Fruit fly (Drosophila melanogaster) whole organism, embryonic: ENCODE data around the gene CG16753.
A peak's percentile ranks its signal among the peaks of the same experiment; 100 is the strongest.

Experiments used
- Bgb ChIP-seq: fragments of 200-800 bp; sonication (Bioruptor generic); IDR thresholded peaks from 2 replicates; pipeline ENCODE4 v1.3.6; 2022; ENCODE audit warnings: missing biosample characterization, missing genetic modification characterization; ENCODE audit not compliant: partially characterized antibody
- CG10321 ChIP-seq: fragments of 200-800 bp; sonication (Bioruptor generic); IDR thresholded peaks from 2 replicates; pipeline ENCODE4 v1.3.6; 2022; ENCODE audit warnings: missing biosample characterization, missing genetic modification characterization
- CG11695 ChIP-seq: fragments of 200-800 bp; sonication (Bioruptor generic); IDR thresholded peaks from 3 replicates; pipeline ENCODE4 v1.3.6; 2022; ENCODE audit warnings: missing biosample characterization, missing genetic modification characterization
- CG16815 ChIP-seq: fragments of 200-800 bp; sonication (Bioruptor generic); optimal IDR thresholded peaks from 3 replicates; lab custom pipeline; 2017; ENCODE audit warnings: missing biosample characterization, mild to moderate bottlenecking, missing genetic modification characterization
- CG16863 ChIP-seq: fragments of 200-800 bp; sonication (Bioruptor generic); optimal IDR thresholded peaks from 3 replicates; lab custom pipeline; 2016; ENCODE audit warnings: missing biosample characterization, missing genetic modification characterization
- CG18011 ChIP-seq: fragments of 200-800 bp; sonication (Bioruptor generic); optimal IDR thresholded peaks from 2 replicates; lab custom pipeline; 2017; ENCODE audit warnings: missing biosample characterization, missing genetic modification characterization, mild to moderate bottlenecking, moderate library complexity, missing genotype
- CG2875 ChIP-seq: fragments of 200-800 bp; sonication (Bioruptor generic); optimal IDR thresholded peaks from 2 replicates; lab custom pipeline; 2017; ENCODE audit warnings: missing biosample characterization, mild to moderate bottlenecking, missing genetic modification characterization, missing genetic modification reagents
- CG32767 ChIP-seq: fragments of 200-800 bp; sonication (Bioruptor generic); IDR thresholded peaks from 2 replicates; pipeline ENCODE4 v1.3.6; 2022; ENCODE audit warnings: missing biosample characterization, missing genetic modification characterization
- CG3847 ChIP-seq: fragments of 200-800 bp; sonication (Bioruptor generic); IDR thresholded peaks from 2 replicates; pipeline ENCODE4 v1.3.6; 2022; ENCODE audit warnings: missing biosample characterization, missing genetic modification characterization
- CG42726 ChIP-seq: fragments of 200-800 bp; sonication (Bioruptor generic); IDR thresholded peaks from 2 replicates; pipeline ENCODE4 v1.3.6; 2022; ENCODE audit warnings: missing biosample characterization, missing genetic modification characterization; ENCODE audit not compliant: partially characterized antibody
- CG43689 ChIP-seq: fragments of 200-800 bp; sonication (Bioruptor generic); IDR thresholded peaks from 2 replicates; pipeline ENCODE4 v1.3.6; 2022; ENCODE audit warnings: missing biosample characterization, missing genetic modification characterization
- CG6654 ChIP-seq: fragments of 200-800 bp; sonication (Bioruptor generic); optimal IDR thresholded peaks from 2 replicates; lab custom pipeline; 2017; ENCODE audit warnings: missing biosample characterization, mild to moderate bottlenecking, missing genetic modification characterization
- CG6689 ChIP-seq: fragments of 200-800 bp; sonication (Bioruptor generic); IDR thresholded peaks from 2 replicates; pipeline ENCODE4 v1.3.6; 2022; ENCODE audit warnings: missing biosample characterization, missing genetic modification characterization
- CG6854 ChIP-seq: fragments of 200-800 bp; sonication (Bioruptor generic); optimal IDR thresholded peaks from 3 replicates; lab custom pipeline; 2017; ENCODE audit warnings: missing biosample characterization, mild to moderate bottlenecking, missing genetic modification characterization
- CG7839 ChIP-seq: fragments of 200-800 bp; sonication (Bioruptor generic); optimal IDR thresholded peaks from 3 replicates; lab custom pipeline; 2018; ENCODE audit warnings: missing biosample characterization, mild to moderate bottlenecking, missing genetic modification characterization, moderate library complexity
- CG7987 ChIP-seq: fragments of 200-800 bp; sonication (Bioruptor generic); optimal IDR thresholded peaks from 2 replicates; lab custom pipeline; 2018; ENCODE audit warnings: missing biosample characterization, mild to moderate bottlenecking, missing genetic modification characterization, moderate library complexity
- CG8944 ChIP-seq: fragments of 200-800 bp; sonication (Bioruptor generic); optimal IDR thresholded peaks from 3 replicates; lab custom pipeline; 2016; ENCODE audit warnings: missing biosample characterization, missing genetic modification characterization
- CG9727 ChIP-seq: fragments of 200-800 bp; sonication (Bioruptor generic); optimal IDR thresholded peaks from 3 replicates; lab custom pipeline; 2017; ENCODE audit warnings: missing biosample characterization, mild to moderate bottlenecking, missing genetic modification characterization
- CoRest ChIP-seq: fragments of 200-800 bp; sonication (Bioruptor generic); optimal IDR thresholded peaks from 3 replicates; lab custom pipeline; 2018; ENCODE audit warnings: missing biosample characterization, mild to moderate bottlenecking, missing genetic modification characterization, moderate library complexity
- D ChIP-seq, 2 experiments: fragments of 200-800 bp in 1 of 2; fragments of >200 bp in 1 of 2; sonication (Bioruptor generic) in 1 of 2; optimal IDR thresholded peaks; 2 replicates in 1 of 2; 3 replicates in 1 of 2; lab custom pipeline; 2017; ENCODE audit warnings: mild to moderate bottlenecking in 1 of 2, missing biosample characterization in 1 of 2, missing genetic modification characterization in 1 of 2, missing genetic modification reagents in 1 of 2
- E2f2 ChIP-seq: fragments of 200-800 bp; sonication (Bioruptor generic); IDR thresholded peaks from 2 replicates; pipeline ENCODE4 v1.3.6; 2022; ENCODE audit warnings: missing biosample characterization, missing genetic modification characterization
- Hmx ChIP-seq: fragments of 200-800 bp; sonication (Bioruptor generic); optimal IDR thresholded peaks from 2 replicates; lab custom pipeline; 2016; ENCODE audit warnings: missing biosample characterization, missing genetic modification characterization
- Lhr ChIP-seq: fragments of 200-800 bp; sonication (Bioruptor generic); optimal IDR thresholded peaks from 3 replicates; lab custom pipeline; 2017; ENCODE audit warnings: mild to moderate bottlenecking, missing biosample characterization, missing genetic modification reagents, missing genetic modification characterization
- Mes4 ChIP-seq: fragments of 200-800 bp; sonication (Bioruptor generic); optimal IDR thresholded peaks from 2 replicates; lab custom pipeline; 2016; ENCODE audit warnings: missing biosample characterization, missing genetic modification characterization
- NC2α ChIP-seq: fragments of 200-800 bp; sonication (Bioruptor generic); optimal IDR thresholded peaks from 2 replicates; lab custom pipeline; 2016; ENCODE audit warnings: missing biosample characterization, missing genetic modification characterization
- NK7.1 ChIP-seq: fragments of 200-800 bp; sonication (Bioruptor generic); optimal IDR thresholded peaks from 3 replicates; lab custom pipeline; 2016; ENCODE audit warnings: missing biosample characterization, missing genetic modification characterization
- Nf-YC ChIP-seq: fragments of 200-800 bp; optimal IDR thresholded peaks from 3 replicates; lab custom pipeline; 2019; ENCODE audit warnings: missing biosample characterization, mild to moderate bottlenecking, missing genetic modification characterization, moderate library complexity
- Scr ChIP-seq: fragments of 200-800 bp; sonication (Bioruptor generic); IDR thresholded peaks from 2 replicates; pipeline ENCODE4 v1.3.6; 2022; ENCODE audit warnings: missing biosample characterization, missing genetic modification characterization; ENCODE audit not compliant: partially characterized antibody
- bowl ChIP-seq: fragments of 200-800 bp; sonication (Bioruptor generic); IDR thresholded peaks from 2 replicates; pipeline ENCODE4 v1.3.6; 2022; ENCODE audit warnings: missing biosample characterization, missing genetic modification characterization
- disco-r ChIP-seq: fragments of 200-800 bp; sonication (Bioruptor generic); optimal IDR thresholded peaks from 2 replicates; lab custom pipeline; 2016; ENCODE audit warnings: missing biosample characterization, missing genetic modification characterization
- ftz-f1 ChIP-seq: fragments of 200-800 bp; sonication (Bioruptor generic); optimal IDR thresholded peaks from 2 replicates; lab custom pipeline; 2016; ENCODE audit warnings: missing biosample characterization, missing genetic modification characterization
- gsb ChIP-seq: fragments of 200-800 bp; sonication (Bioruptor generic); IDR thresholded peaks from 2 replicates; pipeline ENCODE4 v1.3.6; 2022; ENCODE audit warnings: missing biosample characterization, missing genetic modification characterization
- hbn ChIP-seq: fragments of 200-800 bp; sonication (Bioruptor generic); IDR thresholded peaks from 2 replicates; pipeline ENCODE4 v1.3.6; 2022; ENCODE audit warnings: missing biosample characterization, missing genetic modification characterization; ENCODE audit not compliant: partially characterized antibody
- insv ChIP-seq, 2 experiments: fragments of 200-800 bp; sonication (Bioruptor generic); optimal IDR thresholded peaks; 3 replicates each; lab custom pipeline; 2016 to 2018; ENCODE audit warnings: missing biosample characterization in 2 of 2, missing genetic modification characterization in 2 of 2
- inv ChIP-seq: fragments of 200-800 bp; sonication (Bioruptor generic); IDR thresholded peaks from 2 replicates; pipeline ENCODE4 v1.3.6; 2022; ENCODE audit warnings: missing biosample characterization, missing genetic modification characterization; ENCODE audit not compliant: partially characterized antibody
- lilli ChIP-seq: fragments of 200-800 bp; sonication (Bioruptor generic); optimal IDR thresholded peaks from 3 replicates; lab custom pipeline; 2016; ENCODE audit warnings: missing biosample characterization, missing genetic modification characterization
- nerfin-2 ChIP-seq: fragments of 200-800 bp; sonication (Bioruptor generic); IDR thresholded peaks from 2 replicates; pipeline ENCODE4 v1.3.6; 2022; ENCODE audit warnings: missing biosample characterization, missing genetic modification characterization; ENCODE audit not compliant: partially characterized antibody
- onecut ChIP-seq: fragments of 200-800 bp; sonication (Bioruptor generic); IDR thresholded peaks from 2 replicates; pipeline ENCODE4 v1.3.6; 2022; ENCODE audit warnings: missing biosample characterization, missing genetic modification characterization
- peb ChIP-seq: fragments of 200-800 bp; sonication (Bioruptor generic); IDR thresholded peaks from 2 replicates; pipeline ENCODE4 v1.3.6; 2022; ENCODE audit warnings: missing biosample characterization, missing genetic modification characterization
- pho ChIP-seq: fragments of 200-800 bp; sonication (Bioruptor generic); optimal IDR thresholded peaks from 2 replicates; lab custom pipeline; 2016; ENCODE audit warnings: missing biosample characterization, missing genetic modification characterization
- pita ChIP-seq: fragments of 200-800 bp; sonication (Bioruptor generic); optimal IDR thresholded peaks from 2 replicates; lab custom pipeline; 2017; ENCODE audit warnings: missing biosample characterization, mild to moderate bottlenecking, missing genetic modification characterization
- ro ChIP-seq: fragments of 200-800 bp; sonication (Bioruptor generic); IDR thresholded peaks from 2 replicates; pipeline ENCODE4 v1.3.6; 2022; ENCODE audit warnings: missing biosample characterization, missing genetic modification characterization
- stc ChIP-seq: fragments of 200-800 bp; sonication (Bioruptor generic); IDR thresholded peaks from 2 replicates; pipeline ENCODE4 v1.3.6; 2022; ENCODE audit warnings: missing biosample characterization, missing genetic modification characterization
- tap ChIP-seq: fragments of 200-800 bp; optimal IDR thresholded peaks from 3 replicates; lab custom pipeline; 2019; ENCODE audit warnings: missing biosample characterization, mild to moderate bottlenecking, missing genetic modification characterization, moderate library complexity
- tna ChIP-seq: fragments of 200-800 bp; sonication (Bioruptor generic); IDR thresholded peaks from 2 replicates; pipeline ENCODE4 v1.3.6; 2022; ENCODE audit warnings: missing biosample characterization, missing genetic modification characterization; ENCODE audit not compliant: partially characterized antibody
- twi ChIP-seq: fragments of 200-800 bp; optimal IDR thresholded peaks from 2 replicates; lab custom pipeline; 2019; ENCODE audit warnings: missing biosample characterization, mild to moderate bottlenecking, missing genetic modification characterization, moderate library complexity
- unc-4 ChIP-seq: fragments of 200-800 bp; sonication (Bioruptor generic); IDR thresholded peaks from 2 replicates; pipeline ENCODE4 v1.3.6; 2022; ENCODE audit warnings: missing biosample characterization, missing genetic modification characterization; ENCODE audit not compliant: partially characterized antibody
- wdn ChIP-seq: fragments of 200-800 bp; sonication (Bioruptor generic); IDR thresholded peaks from 2 replicates; pipeline ENCODE4 v1.3.6; 2022; ENCODE audit warnings: missing biosample characterization, missing genetic modification characterization

CG16753 gene

DNA sequence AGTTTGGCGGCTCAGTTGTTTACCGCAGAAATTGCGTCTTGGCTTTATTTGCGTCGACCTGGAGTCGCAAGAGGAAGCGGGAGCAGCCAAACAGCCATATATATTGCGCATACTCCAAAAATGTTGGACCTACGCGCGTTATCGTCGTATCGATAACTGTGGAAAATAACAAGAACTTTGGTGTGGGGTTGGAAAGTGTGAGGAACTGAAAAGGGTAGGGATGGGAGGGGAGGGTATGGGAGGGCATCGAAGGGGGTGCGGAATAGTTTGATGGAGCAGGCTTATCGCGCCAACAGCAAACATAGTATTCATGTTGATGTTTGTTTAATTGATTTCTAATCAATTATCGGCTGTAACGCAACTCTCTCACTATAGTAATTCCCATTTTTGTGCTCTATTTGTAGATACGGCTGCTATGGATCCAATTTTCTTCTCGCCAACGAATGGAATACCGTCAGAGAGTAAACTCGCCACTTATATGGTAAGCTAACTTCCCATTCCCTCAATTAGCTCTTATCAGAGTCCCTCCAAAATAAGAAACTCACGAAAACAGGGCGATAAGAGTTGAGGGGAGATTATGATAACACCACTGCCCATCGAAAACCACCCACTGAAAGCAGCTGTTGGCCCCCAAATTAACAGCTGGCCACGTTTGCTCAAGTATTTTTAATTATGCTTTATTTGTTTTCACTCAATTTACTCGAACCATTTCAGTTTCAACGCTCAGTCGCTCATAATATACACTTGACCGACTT, 28.6 kb downstream of the CG16753 start (continued):
- peak; percentile 18 for TF ChIP-seq Nf-YC (tag; lab: Kevin White, UChicago)
- 0 out of 2 replicates have a peak, but pooled peaks have one; percentile 37 for TF ChIP-seq CG32767 (GFP tag; lab: Robert Waterston, UW)
- TF ChIP-seq Lhr (GFP tag; lab: Kevin White, UChicago), result peak; percentile 39
- peak; percentile 25; the same call in 1 of the 2 replicates for TF ChIP-seq bowl
- TF ChIP-seq CG11695 (GFP tag; lab: Robert Waterston, UW), result peak; percentile 33; the same call in 1 of the 3 replicates
- peak; percentile 3 for TF ChIP-seq CG8944
- no peak for TF ChIP-seq nerfin-2
- TF ChIP-seq CG6854 (GFP tag; lab: Kevin White, UChicago), result no peak
- no peak for TF ChIP-seq unc-4 (GFP tag; lab: Robert Waterston, UW)
- peak; percentile 52 for TF ChIP-seq NK7.1
- peak; percentile 7 for TF ChIP-seq CG6654 (GFP tag; lab: Kevin White, UChicago)
- peak; percentile 50 for TF ChIP-seq Mes4
- no peak for TF ChIP-seq peb
- 0 out of 2 replicates have a peak, but pooled peaks have one; percentile 7 for TF ChIP-seq CG42726 (GFP tag; lab: Robert Waterston, UW)
- no peak for TF ChIP-seq CG18011 (GFP tag; lab: Kevin White, UChicago)
- TF ChIP-seq onecut (GFP tag; lab: Robert Waterston, UW), result peak; percentile 70
- no peak for TF ChIP-seq Scr (GFP tag; lab: Robert Waterston, UW)
- TF ChIP-seq pho (GFP tag; lab: Kevin White, UChicago), result no peak
- TF ChIP-seq wdn, result 0 out of 2 replicates have a peak, but pooled peaks have one; percentile 27
- TF ChIP-seq disco-r (GFP tag; lab: Kevin White, UChicago), result no peak
- TF ChIP-seq CG2875 (GFP tag; lab: Kevin White, UChicago), result peak; percentile 81
- TF ChIP-seq CG7839, result no peak
- TF ChIP-seq twi (tag; lab: Kevin White, UChicago), result no peak
- TF ChIP-seq inv (GFP tag; lab: Robert Waterston, UW), result no peak
- TF ChIP-seq lilli, result no peak
- TF ChIP-seq CG10321 (GFP tag; lab: Robert Waterston, UW), result no peak
- no peak for TF ChIP-seq hbn (GFP tag; lab: Robert Waterston, UW)
- TF ChIP-seq CG9727 (GFP tag; lab: Kevin White, UChicago), result peak; percentile 77
- no peak for TF ChIP-seq stc (GFP tag; lab: Robert Waterston, UW)
- TF ChIP-seq ftz-f1 (GFP tag; lab: Kevin White, UChicago), result no peak
- peak; percentile 46 for TF ChIP-seq NC2α
- TF ChIP-seq pita (GFP tag; lab: Kevin White, UChicago), result no peak
- TF ChIP-seq D (optimal IDR thresholded peaks at IDR 0.05; lab: Kevin White, UChicago), result no peak
- TF ChIP-seq D (GFP tag; optimal IDR thresholded peaks at IDR 0.05; lab: Kevin White, UChicago), result peak; percentile 76
- no peak; the same call in 1 of the 2 replicates for TF ChIP-seq Bgb (GFP tag; lab: Robert Waterston, UW)
- peak; percentile 54; the same call in 1 of the 2 replicates for TF ChIP-seq CG6689
- peak; percentile 58 for TF ChIP-seq CG16863 (GFP tag; lab: Kevin White, UChicago)
- no peak for TF ChIP-seq ro (GFP tag; lab: Robert Waterston, UW)
- TF ChIP-seq gsb (GFP tag; lab: Robert Waterston, UW), result no peak
- no peak for TF ChIP-seq Hmx (GFP tag; lab: Kevin White, UChicago)
- TF ChIP-seq CG43689, result no peak
- 0 out of 2 replicates have a peak, but pooled peaks have one; percentile 28 for TF ChIP-seq E2f2 (GFP tag; lab: Robert Waterston, UW)
- TF ChIP-seq insv (GFP tag; optimal IDR thresholded peaks at IDR 0.05; lab: Kevin White, UChicago), result no peak
- TF ChIP-seq CoRest (tag; lab: Kevin White, UChicago), result no peak
- TF ChIP-seq CG7987, result peak; percentile 51
- no peak for TF ChIP-seq CG3847
- TF ChIP-seq tap (tag; lab: Kevin White, UChicago), result no peak
- no peak for TF ChIP-seq tna (GFP tag; lab: Robert Waterston, UW)
- TF ChIP-seq CG16815 (GFP tag; lab: Kevin White, UChicago), result no peak
